Worm (Caenorhabditis elegans) whole organism, young adult: Measurements from ENCODE around the gene clec-223.

Source experiments
- D2030.7 ChIP-seq: fragments of 200-800 bp; sonication (Bioruptor generic); IDR thresholded peaks from 2 replicates; pipeline ENCODE4 v1.3.6; 2022; ENCODE audit warnings: missing genetic modification reagents, missing genetic modification characterization, missing compliant biosample characterization
- F23B12.7 ChIP-seq: sonication (generic microtip); optimal IDR thresholded peaks from 2 replicates; lab custom pipeline; 2017; ENCODE audit warnings: missing genetic modification characterization, mild to moderate bottlenecking, missing compliant biosample characterization, antibody characterized with exemption, moderate library complexity; ENCODE audit not compliant: insufficient read depth
- F49E8.2 ChIP-seq: sonication (generic microtip); optimal IDR thresholded peaks from 3 replicates; lab custom pipeline; 2017; ENCODE audit warnings: missing genetic modification characterization, mild to moderate bottlenecking, missing compliant biosample characterization, antibody characterized with exemption, moderate library complexity; ENCODE audit not compliant: insufficient read depth
- F57A8.1 ChIP-seq: fragments of 200-800 bp; sonication (Bioruptor generic); optimal IDR thresholded peaks from 2 replicates; lab custom pipeline; 2018; ENCODE audit warnings: mild to moderate bottlenecking, missing genetic modification characterization, moderate library complexity, missing compliant biosample characterization
- Y53G8AR.9 ChIP-seq: fragments of 200-800 bp; sonication (Bioruptor generic); conservative IDR thresholded peaks from 2 replicates; pipeline ENCODE4 v1.3.6; 2022; ENCODE audit warnings: missing genetic modification reagents, missing genetic modification characterization, missing compliant biosample characterization
- Y56A3A.18 ChIP-seq: fragments of 200-800 bp; sonication (Bioruptor generic); IDR thresholded peaks from 2 replicates; pipeline ENCODE4 v1.3.6; 2022; ENCODE audit warnings: missing genetic modification reagents, missing genetic modification characterization, missing compliant biosample characterization
- Y95B8A.8 ChIP-seq: fragments of 200-800 bp; sonication (Bioruptor generic); IDR thresholded peaks from 2 replicates; pipeline ENCODE4 v1.3.6; 2022; ENCODE audit warnings: missing genetic modification reagents, missing genetic modification characterization, missing compliant biosample characterization
- ZK185.1 ChIP-seq: sonication (generic microtip); optimal IDR thresholded peaks from 2 replicates; lab custom pipeline; 2016; ENCODE audit warnings: mild to moderate bottlenecking, missing genetic modification characterization, missing compliant biosample characterization; ENCODE audit not compliant: poor library complexity, severe bottlenecking
- ama-1 ChIP-seq, 3 experiments: fragments of 150-350 bp in 1 of 3; sonication (generic microtip) in 2 of 3; optimal IDR thresholded peaks; 2 replicates each; lab custom pipeline; 2014 to 2018; ENCODE audit warnings: missing biosample characterization in 2 of 3, missing genetic modification characterization in 2 of 3, missing genetic modification reagents in 2 of 3
- aptf-2 ChIP-seq: fragments of 200-800 bp; sonication (Bioruptor generic); conservative IDR thresholded peaks from 2 replicates; pipeline ENCODE4 v1.3.6; 2022; ENCODE audit warnings: missing genetic modification reagents, missing genetic modification characterization, missing compliant biosample characterization
- atf-7 ChIP-seq: sonication (generic microtip); optimal IDR thresholded peaks from 2 replicates; lab custom pipeline; 2017; ENCODE audit warnings: mild to moderate bottlenecking, missing genetic modification characterization, missing compliant biosample characterization
- attf-5 ChIP-seq: fragments of 200-800 bp; sonication (Bioruptor generic); optimal IDR thresholded peaks from 2 replicates; lab custom pipeline; 2018; ENCODE audit warnings: mild to moderate bottlenecking, missing genetic modification characterization, missing compliant biosample characterization
- cebp-2 ChIP-seq: fragments of 200-800 bp; sonication (Bioruptor generic); IDR thresholded peaks from 2 replicates; pipeline ENCODE4 v1.3.6; 2022; ENCODE audit warnings: missing genetic modification characterization, missing compliant biosample characterization
- ceh-40 ChIP-seq: fragments of 200-800 bp; sonication (Bioruptor generic); IDR thresholded peaks from 2 replicates; pipeline ENCODE4 v1.3.6; 2022; ENCODE audit warnings: missing genetic modification characterization, missing compliant biosample characterization
- chd-7 ChIP-seq: sonication (generic microtip); optimal IDR thresholded peaks from 2 replicates; lab custom pipeline; 2016; ENCODE audit warnings: mild to moderate bottlenecking, missing genetic modification characterization, moderate library complexity, missing compliant biosample characterization
- dpff-1 ChIP-seq: sonication (generic microtip); optimal IDR thresholded peaks from 2 replicates; lab custom pipeline; 2017; ENCODE audit warnings: mild to moderate bottlenecking, missing genetic modification characterization, missing compliant biosample characterization
- dpl-1 ChIP-seq: fragments of 150-350 bp; optimal IDR thresholded peaks from 2 replicates; lab custom pipeline; 2014; ENCODE audit warnings: missing biosample characterization, missing genetic modification reagents, missing genetic modification characterization
- ekl-4 ChIP-seq: fragments of 200-800 bp; sonication (Bioruptor generic); IDR thresholded peaks from 2 replicates; pipeline ENCODE4 v1.3.6; 2022; ENCODE audit warnings: missing genetic modification reagents, missing genetic modification characterization, missing compliant biosample characterization
- ets-4 ChIP-seq: fragments of 200-800 bp; sonication (Bioruptor generic); optimal IDR thresholded peaks from 2 replicates; lab custom pipeline; 2018; ENCODE audit warnings: mild to moderate bottlenecking, missing genetic modification characterization, missing compliant biosample characterization
- fkh-3 ChIP-seq: sonication (generic microtip); optimal IDR thresholded peaks from 2 replicates; lab custom pipeline; 2016; ENCODE audit warnings: mild to moderate bottlenecking, missing genetic modification characterization, missing compliant biosample characterization
- him-1 ChIP-seq: sonication (generic microtip); optimal IDR thresholded peaks from 2 replicates; lab custom pipeline; 2016; ENCODE audit warnings: missing genotype, missing genetic modification reagents, missing genetic modification characterization, missing compliant biosample characterization
- hsf-1 ChIP-seq: fragments of 200-800 bp; sonication (Bioruptor generic); IDR thresholded peaks from 2 replicates; pipeline ENCODE4 v1.3.6; 2022; ENCODE audit warnings: missing genetic modification reagents, missing genetic modification characterization, missing compliant biosample characterization
- let-526 ChIP-seq: fragments of 200-800 bp; sonication (Bioruptor generic); IDR thresholded peaks from 2 replicates; pipeline ENCODE4 v1.3.6; 2022; ENCODE audit warnings: missing genetic modification reagents, missing genetic modification characterization, missing compliant biosample characterization
- lin-54 ChIP-seq: fragments of 200-800 bp; sonication (Bioruptor generic); optimal IDR thresholded peaks from 2 replicates; lab custom pipeline; 2018; ENCODE audit warnings: mild to moderate bottlenecking, missing genetic modification characterization, missing compliant biosample characterization
- lsl-1 ChIP-seq: fragments of 200-800 bp; sonication (Bioruptor generic); optimal IDR thresholded peaks from 2 replicates; lab custom pipeline; 2018; ENCODE audit warnings: mild to moderate bottlenecking, missing genetic modification characterization, moderate library complexity, missing compliant biosample characterization
- lsy-27 ChIP-seq: sonication (generic microtip); optimal IDR thresholded peaks from 2 replicates; lab custom pipeline; 2017; ENCODE audit warnings: missing genetic modification characterization, mild to moderate bottlenecking, missing compliant biosample characterization, antibody characterized with exemption, missing genotype, borderline replicate concordance; ENCODE audit not compliant: insufficient read depth
- madf-10 ChIP-seq: sonication (generic microtip); optimal IDR thresholded peaks from 2 replicates; lab custom pipeline; 2016; ENCODE audit warnings: mild to moderate bottlenecking, missing genetic modification characterization, missing compliant biosample characterization
- mxl-1 ChIP-seq: sonication (generic microtip); optimal IDR thresholded peaks from 2 replicates; lab custom pipeline; 2016; ENCODE audit warnings: missing genetic modification characterization, missing compliant biosample characterization
- nfya-1 ChIP-seq: sonication (generic microtip); optimal IDR thresholded peaks from 2 replicates; lab custom pipeline; 2017; ENCODE audit warnings: antibody characterized with exemption, missing compliant biosample characterization, missing genetic modification characterization, borderline replicate concordance; ENCODE audit not compliant: insufficient read depth
- nfyb-1 ChIP-seq: fragments of 200-800 bp; sonication (Bioruptor generic); IDR thresholded peaks from 2 replicates; pipeline ENCODE4 v1.3.6; 2022; ENCODE audit warnings: missing genetic modification reagents, missing genetic modification characterization, missing compliant biosample characterization
- nhr-120 ChIP-seq: fragments of 200-800 bp; sonication (Bioruptor generic); IDR thresholded peaks from 2 replicates; pipeline ENCODE4 v1.3.6; 2022; ENCODE audit warnings: missing genetic modification characterization, missing compliant biosample characterization
- nhr-80 ChIP-seq: sonication (generic microtip); optimal IDR thresholded peaks from 2 replicates; lab custom pipeline; 2016; ENCODE audit warnings: missing genetic modification characterization, missing compliant biosample characterization
- pha-4 ChIP-seq: fragments of 150-350 bp; sonication (generic microtip); optimal IDR thresholded peaks from 2 replicates; lab custom pipeline; 2014; ENCODE audit warnings: missing biosample characterization, missing genetic modification reagents, missing genetic modification characterization
- xnd-1 ChIP-seq: sonication (generic microtip); optimal IDR thresholded peaks from 2 replicates; lab custom pipeline; 2016; ENCODE audit warnings: missing genotype, missing genetic modification reagents, missing genetic modification characterization, missing compliant biosample characterization
- zfh-2 ChIP-seq: fragments of 200-800 bp; sonication (Bioruptor generic); conservative IDR thresholded peaks from 2 replicates; pipeline ENCODE4 v1.3.6; 2022; ENCODE audit warnings: missing genetic modification reagents, missing genetic modification characterization, missing compliant biosample characterization
- ztf-25 ChIP-seq: fragments of 200-800 bp; sonication (Bioruptor generic); IDR thresholded peaks from 2 replicates; pipeline ENCODE4 v1.3.6; 2022; ENCODE audit warnings: missing genetic modification reagents, missing genetic modification characterization, missing compliant biosample characterization
- ztf-3 ChIP-seq: fragments of 200-800 bp; sonication (Bioruptor generic); optimal IDR thresholded peaks from 2 replicates; lab custom pipeline; 2018; ENCODE audit warnings: mild to moderate bottlenecking, missing genetic modification characterization, missing compliant biosample characterization

Gene clec-223

ce11 chrV:11228653-11229173, 44.2 kb upstream of the clec-223 start, which contains the start of gene pqn-70 (continued):
- TF ChIP-seq lin-54 (GFP tag; lab: Kevin White, UChicago) (peak; percentile 57), ZK185.1 (tag; lab: Kevin White, UChicago) (peak; percentile 65), madf-10 (tag; lab: Kevin White, UChicago) (peak; percentile 76), nfya-1 (tag; lab: Kevin White, UChicago) (no peak), atf-7 (tag; lab: Kevin White, UChicago) (peak; percentile 19), F57A8.1 (GFP tag; lab: Kevin White, UChicago) (no peak)

ce11 chrV:11231177-11231576, 41.8 kb upstream of the clec-223 start:
- no peak for TF ChIP-seq ztf-25 (GFP tag; lab: Robert Waterston, UW)
- no peak for TF ChIP-seq ekl-4 (GFP tag; lab: Robert Waterston, UW)
- no peak for TF ChIP-seq him-1
- TF ChIP-seq, all 124 proteins: peak for 0

- TF ChIP-seq Y95B8A.8 = no peak
- TF ChIP-seq cebp-2 = no peak
- TF ChIP-seq ZK185.1 (tag; lab: Kevin White, UChicago) = no peak
- TF ChIP-seq Y56A3A.18 (GFP tag; lab: Robert Waterston, UW) = no peak
- no peak for TF ChIP-seq aptf-2 (GFP tag; lab: Robert Waterston, UW)
- no peak for TF ChIP-seq dpl-1 (GFP tag; lab: Kevin White, UChicago)
- TF ChIP-seq pha-4 (tag; lab: Kevin White, UChicago) = no peak
- no peak for TF ChIP-seq ztf-3
- no peak for TF ChIP-seq lsl-1
- TF ChIP-seq dpff-1 (tag; lab: Kevin White, UChicago) = no peak
- no peak for TF ChIP-seq D2030.7 (GFP tag; lab: Robert Waterston, UW)
- no peak for TF ChIP-seq Y53G8AR.9 (GFP tag; lab: Robert Waterston, UW)
- no peak for TF ChIP-seq nfyb-1 (GFP tag; lab: Robert Waterston, UW)
- TF ChIP-seq xnd-1 (tag; lab: Kevin White, UChicago) = no peak
- TF ChIP-seq let-526 (GFP tag; lab: Robert Waterston, UW) = no peak
- no peak for TF ChIP-seq atf-7 (tag; lab: Kevin White, UChicago)
- no peak for TF ChIP-seq mxl-1 (tag; lab: Kevin White, UChicago)
- no peak for TF ChIP-seq fkh-3 (tag; lab: Kevin White, UChicago)
- TF ChIP-seq hsf-1 (GFP tag; lab: Robert Waterston, UW) = no peak
- no peak for TF ChIP-seq chd-7
Observed at ce11 chrV:11234350-11234749, 38.6 kb upstream of the clec-223 start, which contains the start of gene T19B10.5. Gene T19B10.5, plus strand, starts transcription at chrV:11234650.

- TF ChIP-seq lsy-27 (tag; lab: Kevin White, UChicago) = no peak
- TF ChIP-seq nhr-120 (GFP tag; lab: Robert Waterston, UW) = no peak
- no peak for TF ChIP-seq ceh-40 (GFP tag; lab: Robert Waterston, UW)
- TF ChIP-seq ets-4 = peak; percentile 14
- TF ChIP-seq attf-5 (GFP tag; lab: Kevin White, UChicago) = no peak
- no peak for TF ChIP-seq F23B12.7 (tag; lab: Kevin White, UChicago)
- peak; percentile 81 for TF ChIP-seq nhr-80 (tag; lab: Kevin White, UChicago)
- no peak for TF ChIP-seq zfh-2
- TF ChIP-seq ama-1 (optimal IDR thresholded peaks at IDR 0.05; lab: Kevin White, UChicago) = no peak
- TF ChIP-seq ama-1 (GFP tag; optimal IDR thresholded peaks at IDR 0.05; lab: Kevin White, UChicago) = no peak
- no peak for TF ChIP-seq F49E8.2
- TF ChIP-seq ztf-25 (GFP tag; lab: Robert Waterston, UW) = no peak
Observed at ce11 chrV:11235876-11236275, 37.1 kb upstream of the clec-223 start.
